Fruit fly (Drosophila melanogaster) whole organism, pupa: ENCODE data around the gene Pdfr.

Experiments used
- CG13204 ChIP-seq: fragments of 200-800 bp; sonication (Bioruptor generic); optimal IDR thresholded peaks from 2 replicates; lab custom pipeline; 2018; ENCODE audit warnings: missing biosample characterization, mild to moderate bottlenecking, missing genetic modification characterization, moderate library complexity
- Ets98B ChIP-seq: fragments of 200-800 bp; sonication (Bioruptor generic); IDR thresholded peaks from 2 replicates; pipeline ENCODE4 v1.3.6; 2022; ENCODE audit warnings: missing biosample characterization, missing genetic modification characterization

dm6 chrX:2553862-2554261, 1.9 kb downstream of the Pdfr start:
- TF ChIP-seq Ets98B (no peak), CG13204 (GFP tag; lab: Kevin White, UChicago) (no peak)
